Fruit fly (Drosophila melanogaster) Kc167 (cell line): ENCODE results near the gene CG42502.

Experiments used
- Myc ChIP-seq: fragments of >200 bp; optimal IDR thresholded peaks from 2 replicates; lab custom pipeline; 2017; ENCODE audit warnings: missing external identifiers
- Sin3A ChIP-seq: fragments of >200 bp; optimal IDR thresholded peaks from 2 replicates; lab custom pipeline; 2018; ENCODE audit warnings: missing external identifiers
- h ChIP-seq: fragments of >200 bp; optimal IDR thresholded peaks from 3 replicates; lab custom pipeline; 2018; ENCODE audit warnings: missing external identifiers
- insv ChIP-seq: fragments of >200 bp; optimal IDR thresholded peaks from 3 replicates; lab custom pipeline; 2018; ENCODE audit warnings: missing external identifiers
- psq ChIP-seq: fragments of >200 bp; optimal IDR thresholded peaks from 2 replicates; lab custom pipeline; 2017; ENCODE audit warnings: missing external identifiers

DNA sequence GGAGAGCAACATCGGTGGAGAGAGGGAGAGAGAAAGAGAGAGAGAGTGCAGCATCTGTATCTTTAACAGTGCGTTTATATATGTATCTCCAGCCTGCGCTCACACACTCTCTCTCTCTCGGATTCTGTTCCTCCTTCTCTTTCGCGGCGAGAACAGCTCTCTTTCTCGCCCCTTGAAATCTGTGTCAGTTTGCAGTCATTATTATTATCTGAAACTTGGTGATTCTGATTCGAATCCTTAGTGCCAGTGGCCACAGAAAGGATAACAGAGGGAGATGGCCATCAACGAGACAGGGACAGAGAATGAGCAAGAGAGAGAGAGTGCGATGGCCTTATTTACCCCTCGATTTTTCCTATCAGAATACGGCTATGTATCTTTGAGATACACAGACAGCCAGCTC is 28.1 kb downstream of the CG42502 start:
- TF ChIP-seq h: no peak
- TF ChIP-seq psq (lab: Kevin White, UChicago): no peak
- no peak for TF ChIP-seq Myc (lab: Kevin White, UChicago)
- TF ChIP-seq insv: no peak
- no peak for TF ChIP-seq Sin3A (lab: Kevin White, UChicago)
